Worm (Caenorhabditis elegans): Measurements from ENCODE around the gene B0280.2.
A peak's percentile ranks its signal among the peaks of the same experiment; 100 is the strongest.

Gene B0280.2

ce11 chrIII:7087691-7088323 is 36.7 kb upstream of the B0280.2 start, which contains the start of gene fubl-2 (continued):
- peak; percentile 28 for TF ChIP-seq snpc-1.1 (tag; optimal IDR thresholded peaks at IDR 0.05; ENCODE audit: insufficient read depth)
- TF ChIP-seq nfya-1 (tag; optimal IDR thresholded peaks at IDR 0.05; ENCODE audit: borderline replicate concordance, insufficient read depth): no peak
- TF ChIP-seq attf-5 (GFP tag; optimal IDR thresholded peaks at IDR 0.05): peak; percentile 4
- no peak for TF ChIP-seq F57A8.1 (GFP tag; optimal IDR thresholded peaks at IDR 0.05)
- TF ChIP-seq gei-17 (GFP tag; optimal IDR thresholded peaks at IDR 0.05): no peak
- peak in 1 of 2 experiments; percentile 26 for TF ChIP-seq rec-8 (tag; optimal IDR thresholded peaks at IDR 0.05)
- no peak for TF ChIP-seq mes-4 (tag; optimal IDR thresholded peaks at IDR 0.05)
- TF ChIP-seq F22D6.2 (tag; optimal IDR thresholded peaks at IDR 0.05): no peak

DNA sequence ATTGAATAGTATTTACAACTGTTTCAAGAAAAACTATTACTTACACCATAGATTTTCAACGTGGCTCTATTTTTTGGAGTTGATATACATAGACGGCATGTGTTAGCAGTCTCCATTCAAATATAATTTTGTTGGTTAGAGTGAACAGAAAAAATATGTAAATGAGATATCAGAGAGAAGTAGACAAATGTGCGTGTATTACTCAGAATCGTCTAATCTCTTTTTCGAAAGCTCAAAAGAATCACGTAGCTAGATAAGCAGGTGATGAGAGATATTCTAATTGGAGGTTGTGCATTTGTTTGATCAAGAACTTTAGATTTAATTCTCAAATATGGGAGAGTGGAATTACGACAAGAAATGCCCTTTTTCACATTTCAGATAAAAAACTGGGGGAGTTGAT is 33.9 kb upstream of the B0280.2 start, which contains the start of gene ZK418.10:
Gene ZK418.10, minus strand, starts transcription at position 148 of the 400 bp plus-strand sequence.
- TF ChIP-seq B0035.1 (tag; optimal IDR thresholded peaks at IDR 0.05) (no peak), athp-1 (tag; optimal IDR thresholded peaks at IDR 0.05) (no peak), Y53F4B.3 (GFP tag; IDR thresholded peaks at IDR 0.05) (no peak), ceh-100 (GFP tag; IDR thresholded peaks at IDR 0.05) (no peak)

ce11 chrIII:7091042-7091441 is 33.4 kb upstream of the B0280.2 start, which contains the start of gene ZK418.2:
Gene ZK418.2 (plus strand): TSS chrIII:7091342.
- no peak for TF ChIP-seq mxl-1 (tag; optimal IDR thresholded peaks at IDR 0.05)
- no peak for TF ChIP-seq madf-8 (GFP tag; conservative IDR thresholded peaks at IDR 0.05)
- TF ChIP-seq sptf-2 (GFP tag; optimal IDR thresholded peaks at IDR 0.05): no peak
- TF ChIP-seq fkh-3 (tag; optimal IDR thresholded peaks at IDR 0.05): no peak
- no peak for TF ChIP-seq zim-3 (tag; optimal IDR thresholded peaks at IDR 0.05)
- TF ChIP-seq egrh-3 (GFP tag; IDR thresholded peaks at IDR 0.05): no peak
- no peak for TF ChIP-seq F52B5.7 (tag; optimal IDR thresholded peaks at IDR 0.05)
- no peak for TF ChIP-seq somi-1 (GFP tag; optimal IDR thresholded peaks at IDR 0.05)
- TF ChIP-seq lsl-1 (GFP tag; optimal IDR thresholded peaks at IDR 0.05): no peak
- no peak for TF ChIP-seq cebp-1 (GFP tag; IDR thresholded peaks at IDR 0.05)
- TF ChIP-seq cebp-1 (tag; optimal IDR thresholded peaks at IDR 0.05): no peak
- no peak for TF ChIP-seq ztf-28 (GFP tag; IDR thresholded peaks at IDR 0.05)
- TF ChIP-seq B0261.1 (tag; optimal IDR thresholded peaks at IDR 0.05): no peak
- no peak for TF ChIP-seq nhr-80 (tag; optimal IDR thresholded peaks at IDR 0.05)
- no peak for TF ChIP-seq let-607 (tag; optimal IDR thresholded peaks at IDR 0.05)
- TF ChIP-seq tlf-1 (GFP tag; optimal IDR thresholded peaks at IDR 0.05): no peak
- TF ChIP-seq repo-1 (tag; optimal IDR thresholded peaks at IDR 0.05): no peak
- TF ChIP-seq B0336.3 (GFP tag; IDR thresholded peaks at IDR 0.05): no peak

- TF ChIP-seq lin-35 (GFP tag; optimal IDR thresholded peaks at IDR 0.05): no peak
- no peak for TF ChIP-seq snpc-1.3 (tag; optimal IDR thresholded peaks at IDR 0.05; ENCODE audit: insufficient read depth)
- no peak for TF ChIP-seq mel-28 (tag; optimal IDR thresholded peaks at IDR 0.05; ENCODE audit: borderline replicate concordance)
- no peak for TF ChIP-seq sdz-38 (tag; optimal IDR thresholded peaks at IDR 0.05)
- TF ChIP-seq attf-5 (GFP tag; optimal IDR thresholded peaks at IDR 0.05): no peak
- no peak for TF ChIP-seq rcor-1 (GFP tag; IDR thresholded peaks at IDR 0.05)
Observed at ce11 chrIII:7095156-7095555, 29.3 kb upstream of the B0280.2 start, which contains the start of gene nhr-9. Gene nhr-9 (plus strand): TSS chrIII:7095462.

Measured in whole organism, young adult.